Worm (Caenorhabditis elegans): ENCODE results near the gene clec-208.

Gene clec-208

ce11 chrV:2066780-2067179 lies 31.0 kb upstream of the clec-208 start, which contains the start of gene nhr-86:
Gene nhr-86, minus strand, starts transcription at chrV:2066850.
- TF ChIP-seq repo-1 (tag; optimal IDR thresholded peaks at IDR 0.05) (no peak), B0035.1 (tag; optimal IDR thresholded peaks at IDR 0.05) (no peak), B0261.1 (tag; optimal IDR thresholded peaks at IDR 0.05) (no peak), aptf-2 (GFP tag; conservative IDR thresholded peaks at IDR 0.05) (no peak), nfyb-1 (GFP tag; IDR thresholded peaks at IDR 0.05) (no peak), lsy-27 (tag; optimal IDR thresholded peaks at IDR 0.05; ENCODE audit: borderline replicate concordance, insufficient read depth) (no peak), F33H1.4 (GFP tag; IDR thresholded peaks at IDR 0.05) (no peak), C17E4.6 (GFP tag; IDR thresholded peaks at IDR 0.05) (no peak), cebp-1 (GFP tag; IDR thresholded peaks at IDR 0.05) (no peak), cebp-1 (tag; optimal IDR thresholded peaks at IDR 0.05) (peak; percentile 15), let-526 (GFP tag; IDR thresholded peaks at IDR 0.05) (no peak), K12H6.12 (tag; optimal IDR thresholded peaks at IDR 0.05) (no peak), ekl-4 (GFP tag; IDR thresholded peaks at IDR 0.05) (no peak), pha-4 (tag; optimal IDR thresholded peaks at IDR 0.05) (no peak), cebp-2 (GFP tag; IDR thresholded peaks at IDR 0.05) (no peak), hlh-26 (GFP tag; conservative IDR thresholded peaks at IDR 0.05) (no peak), die-1 (tag; optimal IDR thresholded peaks at IDR 0.05) (no peak), B0019.2 (GFP tag; conservative IDR thresholded peaks at IDR 0.05) (no peak), pbrm-1 (GFP tag; IDR thresholded peaks at IDR 0.05) (no peak), nhr-80 (tag; optimal IDR thresholded peaks at IDR 0.05) (peak; percentile 19), mxl-1 (tag; optimal IDR thresholded peaks at IDR 0.05) (no peak), D2030.7 (GFP tag; IDR thresholded peaks at IDR 0.05) (no peak), hmg-1.2 (GFP tag; IDR thresholded peaks at IDR 0.05) (peak; percentile 45; the same call in 1 of the 2 replicates), bed-2 (GFP tag; IDR thresholded peaks at IDR 0.05) (no peak), ztf-18 (tag; optimal IDR thresholded peaks at IDR 0.05) (no peak), lin-54 (GFP tag; optimal IDR thresholded peaks at IDR 0.05) (no peak)

- TF ChIP-seq hsf-1 (GFP tag; IDR thresholded peaks at IDR 0.05) = no peak
- no peak for TF ChIP-seq sptf-2 (GFP tag; optimal IDR thresholded peaks at IDR 0.05)
- no peak for TF ChIP-seq F55B11.4 (tag; optimal IDR thresholded peaks at IDR 0.05; ENCODE audit: borderline replicate concordance, insufficient read depth)
- peak; percentile 89 for TF ChIP-seq efl-1 (GFP tag; optimal IDR thresholded peaks at IDR 0.05)
- no peak for TF ChIP-seq nhr-80 (tag; optimal IDR thresholded peaks at IDR 0.05)
- TF ChIP-seq ceh-40 (GFP tag; IDR thresholded peaks at IDR 0.05) = no peak
- peak; percentile 6; the same call in 1 of the 2 replicates for TF ChIP-seq dox-1 (GFP tag; IDR thresholded peaks at IDR 0.05)
- TF ChIP-seq lin-54 (GFP tag; optimal IDR thresholded peaks at IDR 0.05) = peak; percentile 1
- TF ChIP-seq pbrm-1 (GFP tag; IDR thresholded peaks at IDR 0.05) = peak; percentile 65
- TF ChIP-seq attf-3 (GFP tag; conservative IDR thresholded peaks at IDR 0.05) = no peak
- peak; percentile 33; the same call in 1 of the 2 replicates for TF ChIP-seq hmg-1.2 (GFP tag; IDR thresholded peaks at IDR 0.05)
- TF ChIP-seq snpc-3.4 (tag; optimal IDR thresholded peaks at IDR 0.05) = peak; percentile 68
- TF ChIP-seq madf-8 (GFP tag; conservative IDR thresholded peaks at IDR 0.05) = peak; percentile 72
- TF ChIP-seq egl-18 (GFP tag; IDR thresholded peaks at IDR 0.05) = no peak
- TF ChIP-seq F33H1.4 (GFP tag; IDR thresholded peaks at IDR 0.05) = peak; percentile 91
- TF ChIP-seq D2030.7 (GFP tag; IDR thresholded peaks at IDR 0.05) = peak; percentile 88
- no peak for TF ChIP-seq bed-1 (GFP tag; IDR thresholded peaks at IDR 0.05)
- TF ChIP-seq pha-4 (tag; optimal IDR thresholded peaks at IDR 0.05) = no peak
- TF ChIP-seq snpc-1.3 (tag; optimal IDR thresholded peaks at IDR 0.05; ENCODE audit: insufficient read depth) = peak; percentile 69
- peak; percentile 89 for TF ChIP-seq madf-6 (GFP tag; IDR thresholded peaks at IDR 0.05)
- TF ChIP-seq Y53F4B.3 (GFP tag; IDR thresholded peaks at IDR 0.05) = no peak
- no peak for TF ChIP-seq gei-17 (GFP tag; optimal IDR thresholded peaks at IDR 0.05)
- peak; percentile 67 for TF ChIP-seq dpl-1 (GFP tag; optimal IDR thresholded peaks at IDR 0.05)
- no peak for TF ChIP-seq ztf-22 (GFP tag; optimal IDR thresholded peaks at IDR 0.05)
- TF ChIP-seq T26A5.8 (tag; optimal IDR thresholded peaks at IDR 0.05) = no peak
- 0 out of 2 replicates have a peak, but pooled peaks have one; percentile 30 for TF ChIP-seq Y67H2A.10 (GFP tag; conservative IDR thresholded peaks at IDR 0.05)
- peak; percentile 33 for TF ChIP-seq tlf-1 (GFP tag; optimal IDR thresholded peaks at IDR 0.05)
- peak; percentile 89 for TF ChIP-seq lsl-1 (GFP tag; optimal IDR thresholded peaks at IDR 0.05)
- peak; percentile 68; the same call in 1 of the 2 replicates for TF ChIP-seq C17E4.6 (GFP tag; IDR thresholded peaks at IDR 0.05)
Measured at ce11 chrV:2067419-2067818, 30.3 kb upstream of the clec-208 start.

Measured in whole organism, young adult.